Worm (Caenorhabditis elegans) whole organism, mixed stage, embryonic: ENCODE measurements around the gene mec-15.

Experiments
- ceh-83 ChIP-seq: fragments of 200-800 bp; sonication (Bioruptor generic); optimal IDR thresholded peaks from 2 replicates; lab custom pipeline; 2018; ENCODE audit warnings: mild to moderate bottlenecking, missing genetic modification characterization, missing compliant biosample characterization
- drap-1 ChIP-seq: fragments of 200-800 bp; sonication (Bioruptor generic); optimal IDR thresholded peaks from 3 replicates; lab custom pipeline; 2018; ENCODE audit warnings: mild to moderate bottlenecking, missing genetic modification characterization, missing compliant biosample characterization
- elt-3 ChIP-seq: fragments of 150-350 bp; optimal IDR thresholded peaks from 2 replicates; lab custom pipeline; 2014; ENCODE audit warnings: missing biosample characterization, missing genetic modification characterization
- ham-2 ChIP-seq: fragments of 200-800 bp; sonication (Bioruptor generic); optimal IDR thresholded peaks from 2 replicates; lab custom pipeline; 2018; ENCODE audit warnings: mild to moderate bottlenecking, missing genetic modification characterization, missing compliant biosample characterization
- lin-13 ChIP-seq: fragments of 150-350 bp; optimal IDR thresholded peaks from 2 replicates; lab custom pipeline; 2014; ENCODE audit warnings: missing biosample characterization, missing genetic modification characterization
- mab-5 ChIP-seq: fragments of 150-350 bp; optimal IDR thresholded peaks from 2 replicates; lab custom pipeline; 2014; ENCODE audit warnings: missing biosample characterization, missing genetic modification characterization
- mep-1 ChIP-seq: fragments of 150-350 bp; optimal IDR thresholded peaks from 2 replicates; lab custom pipeline; 2017; ENCODE audit warnings: missing biosample characterization, missing genetic modification reagents, missing genetic modification characterization, inconsistent platforms
- nhr-12 ChIP-seq: fragments of 150-350 bp; optimal IDR thresholded peaks from 2 replicates; lab custom pipeline; 2014; ENCODE audit warnings: missing biosample characterization, missing genetic modification characterization
- nhr-76 ChIP-seq: sonication (generic microtip); optimal IDR thresholded peaks from 2 replicates; lab custom pipeline; 2017; ENCODE audit warnings: missing biosample characterization, missing genetic modification characterization
- pha-4 ChIP-seq: fragments of 150-350 bp; optimal IDR thresholded peaks from 2 replicates; lab custom pipeline; 2018; ENCODE audit warnings: missing biosample characterization, missing genetic modification reagents, missing genetic modification characterization
- unc-62 ChIP-seq: fragments of 150-350 bp; optimal IDR thresholded peaks from 2 replicates; lab custom pipeline; 2014; ENCODE audit warnings: missing biosample characterization, missing genetic modification reagents, missing genetic modification characterization
- ztf-11 ChIP-seq: fragments of 150-350 bp; optimal IDR thresholded peaks from 2 replicates; lab custom pipeline; 2014; ENCODE audit warnings: missing biosample characterization, missing genetic modification characterization

DNA sequence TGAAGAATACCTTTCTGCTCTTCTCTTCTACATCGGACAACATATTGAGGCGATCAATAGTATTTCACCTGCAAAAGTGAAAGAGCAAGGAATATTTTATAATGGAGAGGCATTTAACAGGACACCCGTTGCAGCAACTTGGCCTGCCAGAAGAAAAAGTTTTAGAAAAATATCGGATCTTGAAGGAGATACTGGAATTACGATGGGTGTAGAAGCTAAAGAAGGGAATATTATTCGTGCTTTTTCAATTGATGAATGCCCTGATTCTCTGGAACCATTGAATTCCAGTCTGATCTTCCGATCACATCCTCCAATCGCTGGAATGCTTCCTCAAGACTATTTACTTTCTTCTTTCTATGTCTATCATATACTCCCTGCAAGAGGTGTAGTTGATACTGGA lies 21.8 kb upstream of the mec-15 start:
- no peak for TF ChIP-seq ham-2 (GFP tag; lab: Kevin White, UChicago)
- TF ChIP-seq mab-5 (tag; lab: Kevin White, UChicago), result no peak
- no peak for TF ChIP-seq nhr-76 (tag; lab: Kevin White, UChicago)
- no peak for TF ChIP-seq unc-62 (GFP tag; lab: Kevin White, UChicago)
- no peak for TF ChIP-seq ztf-11
- no peak for TF ChIP-seq ceh-83 (GFP tag; lab: Kevin White, UChicago)
- no peak for TF ChIP-seq elt-3 (tag; lab: Kevin White, UChicago)
- TF ChIP-seq drap-1 (GFP tag; lab: Kevin White, UChicago), result no peak
- TF ChIP-seq pha-4 (tag; lab: Kevin White, UChicago), result no peak
- TF ChIP-seq nhr-12 (tag; lab: Kevin White, UChicago), result no peak
- no peak for TF ChIP-seq lin-13 (tag; lab: Kevin White, UChicago)
- no peak for TF ChIP-seq mep-1 (tag; lab: Kevin White, UChicago)
